Worm (Caenorhabditis elegans) whole organism, late embryonic: Measurements from ENCODE around the gene nhr-30.

Experiments
- K02D7.2 ChIP-seq: sonication (generic microtip); optimal IDR thresholded peaks from 2 replicates; lab custom pipeline; 2017; ENCODE audit warnings: mild to moderate bottlenecking, missing genetic modification characterization, missing compliant biosample characterization
- ahr-1 ChIP-seq: sonication (generic microtip); optimal IDR thresholded peaks from 2 replicates; lab custom pipeline; 2016; ENCODE audit warnings: missing genetic modification characterization, missing compliant biosample characterization
- ceh-14 ChIP-seq: sonication (generic microtip); optimal IDR thresholded peaks from 2 replicates; lab custom pipeline; 2016; ENCODE audit warnings: missing genotype, missing genetic modification characterization, missing compliant biosample characterization
- ceh-18 ChIP-seq: sonication (generic microtip); optimal IDR thresholded peaks from 2 replicates; lab custom pipeline; 2016; ENCODE audit warnings: missing genetic modification characterization, missing compliant biosample characterization
- ceh-2 ChIP-seq: sonication (generic microtip); optimal IDR thresholded peaks from 2 replicates; lab custom pipeline; 2016; ENCODE audit warnings: missing genotype, missing genetic modification characterization, missing compliant biosample characterization
- ceh-22 ChIP-seq: sonication (generic microtip); optimal IDR thresholded peaks from 2 replicates; lab custom pipeline; 2017; ENCODE audit warnings: missing biosample characterization, missing genetic modification characterization
- ceh-30 ChIP-seq: fragments of 150-350 bp; optimal IDR thresholded peaks from 2 replicates; lab custom pipeline; 2014; ENCODE audit warnings: missing biosample characterization, missing genetic modification characterization
- ceh-48 ChIP-seq: sonication (generic microtip); optimal IDR thresholded peaks from 2 replicates; lab custom pipeline; 2016; ENCODE audit warnings: missing genetic modification characterization, inconsistent platforms, missing compliant biosample characterization
- dmd-4 ChIP-seq: sonication (generic microtip); optimal IDR thresholded peaks from 2 replicates; lab custom pipeline; 2016; ENCODE audit warnings: borderline replicate concordance, missing genetic modification characterization, missing compliant biosample characterization
- dve-1 ChIP-seq: sonication (generic microtip); optimal IDR thresholded peaks from 2 replicates; lab custom pipeline; 2017; ENCODE audit warnings: antibody characterized with exemption, mild to moderate bottlenecking, missing genetic modification characterization, missing compliant biosample characterization
- elt-2 ChIP-seq: sonication (generic microtip); optimal IDR thresholded peaks from 2 replicates; lab custom pipeline; 2016; ENCODE audit warnings: missing genetic modification reagents, missing genetic modification characterization, missing compliant biosample characterization
- elt-4 ChIP-seq: sonication (generic microtip); optimal IDR thresholded peaks from 2 replicates; lab custom pipeline; 2016; ENCODE audit warnings: missing genetic modification characterization, missing compliant biosample characterization
- ets-4 ChIP-seq: sonication (generic microtip); optimal IDR thresholded peaks from 2 replicates; lab custom pipeline; 2016; ENCODE audit warnings: missing genetic modification characterization, missing compliant biosample characterization
- fkh-10 ChIP-seq: fragments of 150-350 bp; optimal IDR thresholded peaks from 2 replicates; lab custom pipeline; 2014; ENCODE audit warnings: missing biosample characterization, missing genetic modification reagents, missing genetic modification characterization
- fkh-6 ChIP-seq: sonication (generic microtip); optimal IDR thresholded peaks from 2 replicates; lab custom pipeline; 2016; ENCODE audit warnings: missing genetic modification characterization, missing compliant biosample characterization
- hlh-13 ChIP-seq: fragments of 200-800 bp; sonication (Bioruptor generic); optimal IDR thresholded peaks from 2 replicates; lab custom pipeline; 2018; ENCODE audit warnings: mild to moderate bottlenecking, missing genetic modification characterization, missing compliant biosample characterization
- hlh-15 ChIP-seq: sonication (generic microtip); optimal IDR thresholded peaks from 2 replicates; lab custom pipeline; 2016; ENCODE audit warnings: missing genetic modification characterization, missing compliant biosample characterization
- hlh-6 ChIP-seq: sonication (generic microtip); optimal IDR thresholded peaks from 2 replicates; lab custom pipeline; 2016; ENCODE audit warnings: missing genotype, missing genetic modification characterization, missing compliant biosample characterization
- lin-11 ChIP-seq: fragments of 200-800 bp; sonication (Bioruptor generic); optimal IDR thresholded peaks from 2 replicates; lab custom pipeline; 2018; ENCODE audit warnings: mild to moderate bottlenecking, missing genetic modification characterization, missing compliant biosample characterization
- npax-4 ChIP-seq: sonication (generic microtip); optimal IDR thresholded peaks from 2 replicates; lab custom pipeline; 2016; ENCODE audit warnings: missing genetic modification characterization, missing compliant biosample characterization
- pag-3 ChIP-seq: sonication (generic microtip); optimal IDR thresholded peaks from 2 replicates; lab custom pipeline; 2016; ENCODE audit warnings: missing compliant biosample characterization, missing genetic modification characterization, borderline replicate concordance
- pax-1 ChIP-seq: fragments of 150-350 bp; optimal IDR thresholded peaks from 2 replicates; lab custom pipeline; 2014; ENCODE audit warnings: missing biosample characterization, missing genetic modification characterization
- pha-4 ChIP-seq: fragments of 150-350 bp; optimal IDR thresholded peaks from 2 replicates; lab custom pipeline; 2018; ENCODE audit warnings: missing biosample characterization, missing genetic modification reagents, missing genetic modification characterization
- pros-1 ChIP-seq: fragments of 150-350 bp; optimal IDR thresholded peaks from 2 replicates; lab custom pipeline; 2014; ENCODE audit warnings: missing biosample characterization, missing genetic modification reagents, missing genetic modification characterization
- ref-2 ChIP-seq: sonication (generic microtip); optimal IDR thresholded peaks from 2 replicates; lab custom pipeline; 2016; ENCODE audit warnings: missing genetic modification characterization, missing compliant biosample characterization
- rnt-1 ChIP-seq: sonication (generic microtip); optimal IDR thresholded peaks from 2 replicates; lab custom pipeline; 2016; ENCODE audit warnings: missing genetic modification characterization, missing compliant biosample characterization
- sdc-2 ChIP-seq: sonication (generic microtip); optimal IDR thresholded peaks from 2 replicates; lab custom pipeline; 2016; ENCODE audit warnings: missing genotype, missing genetic modification characterization, missing compliant biosample characterization
- sox-2 ChIP-seq: fragments of 200-800 bp; sonication (Bioruptor generic); IDR thresholded peaks from 2 replicates; pipeline ENCODE4 v1.3.6; 2022; ENCODE audit warnings: missing genetic modification reagents, missing genetic modification characterization, missing compliant biosample characterization
- syd-9 ChIP-seq: sonication (generic microtip); optimal IDR thresholded peaks from 2 replicates; lab custom pipeline; 2016; ENCODE audit warnings: mild to moderate bottlenecking, missing genetic modification characterization, moderate library complexity, missing compliant biosample characterization
- tbx-2 ChIP-seq: sonication (generic microtip); optimal IDR thresholded peaks from 2 replicates; lab custom pipeline; 2016; ENCODE audit warnings: missing genetic modification characterization, missing compliant biosample characterization
- unc-3 ChIP-seq, 2 experiments: fragments of 200-800 bp in 1 of 2; sonication (Bioruptor generic) in 1 of 2; sonication (generic microtip) in 1 of 2; conservative IDR thresholded peaks in 1 of 2; optimal IDR thresholded peaks in 1 of 2; 2 replicates each; pipeline versions ENCODE4 v1.3.6 to Lab custom; 2016 to 2022; ENCODE audit warnings: missing compliant biosample characterization in 2 of 2, missing genetic modification characterization in 2 of 2, missing genetic modification reagents in 1 of 2
- unc-55 ChIP-seq: sonication (generic microtip); optimal IDR thresholded peaks from 2 replicates; lab custom pipeline; 2017; ENCODE audit warnings: missing biosample characterization, missing genetic modification reagents, missing genetic modification characterization
- unc-86 ChIP-seq: sonication (generic microtip); optimal IDR thresholded peaks from 2 replicates; lab custom pipeline; 2016; ENCODE audit warnings: missing genetic modification characterization, missing compliant biosample characterization
- ztf-16 ChIP-seq: sonication (generic microtip); optimal IDR thresholded peaks from 2 replicates; lab custom pipeline; 2017; ENCODE audit warnings: missing genetic modification characterization, missing compliant biosample characterization

nhr-30 gene

DNA sequence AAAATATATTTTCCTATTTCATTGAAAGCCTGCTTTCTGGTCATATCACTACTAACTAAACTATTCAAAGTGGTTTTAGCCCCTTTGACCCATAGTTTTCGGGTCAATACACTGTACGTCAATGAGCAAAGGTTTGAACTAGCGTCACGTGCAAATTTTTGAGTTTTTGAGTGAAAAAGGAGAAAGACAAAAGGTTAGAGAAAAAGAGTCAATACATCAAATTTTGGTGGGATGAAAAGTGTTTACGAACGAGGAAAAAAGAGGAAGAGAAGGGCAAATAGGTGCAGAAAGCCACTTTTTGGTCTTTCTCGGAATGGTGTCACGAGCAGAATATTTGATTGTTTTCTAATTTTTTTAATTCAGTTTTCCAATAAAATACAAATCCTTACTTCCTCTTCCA, 30.9 kb downstream of the nhr-30 start:
- TF ChIP-seq ztf-16 (tag; lab: Kevin White, UChicago), result no peak
- no peak for TF ChIP-seq unc-3 (GFP tag; conservative IDR thresholded peaks at IDR 0.05; lab: Robert Waterston, UW)
- no peak for TF ChIP-seq unc-3 (tag; optimal IDR thresholded peaks at IDR 0.05; lab: Kevin White, UChicago)
- TF ChIP-seq unc-55, result no peak
- no peak for TF ChIP-seq ahr-1 (tag; lab: Kevin White, UChicago)
- no peak for TF ChIP-seq fkh-6 (tag; lab: Kevin White, UChicago)
- no peak for TF ChIP-seq ets-4 (tag; lab: Kevin White, UChicago)
- no peak for TF ChIP-seq sox-2 (GFP tag; lab: Robert Waterston, UW)
- TF ChIP-seq pros-1 (tag; lab: Kevin White, UChicago), result no peak
- TF ChIP-seq syd-9, result no peak
- TF ChIP-seq dve-1 (tag; lab: Kevin White, UChicago), result no peak
- no peak for TF ChIP-seq pha-4
- no peak for TF ChIP-seq ceh-2
- TF ChIP-seq hlh-15 (tag; lab: Kevin White, UChicago), result no peak
- no peak for TF ChIP-seq elt-4 (tag; lab: Kevin White, UChicago)
- TF ChIP-seq, all 69 proteins: peak for 0

DNA sequence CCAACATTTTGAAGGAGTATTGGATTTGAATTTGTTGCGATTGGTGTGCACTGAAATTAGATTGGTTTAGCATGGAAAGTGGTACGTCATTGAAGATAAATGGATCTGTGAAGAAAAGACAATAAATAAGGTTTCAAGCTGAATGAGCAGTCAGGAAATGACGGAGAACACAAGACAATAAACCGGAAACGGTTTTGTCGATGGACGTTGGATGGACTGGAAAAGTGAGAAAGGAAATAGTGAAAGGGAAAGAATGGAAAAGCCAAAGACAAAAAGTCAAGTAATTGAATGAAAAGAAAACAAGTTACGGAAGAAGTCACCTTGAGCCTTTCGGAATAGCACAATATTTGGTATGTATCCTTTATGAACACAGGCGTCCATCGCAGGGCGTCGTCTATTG, 31.3 kb downstream of the nhr-30 start, which contains the start of gene T27E4.7:
TSS of gene T27E4.7 (minus strand) at position 50 of the 400 bp plus-strand sequence.
- TF ChIP-seq lin-11 (tag; lab: Kevin White, UChicago), result no peak
- TF ChIP-seq fkh-10, result no peak
- no peak for TF ChIP-seq dmd-4 (tag; lab: Kevin White, UChicago)
- TF ChIP-seq K02D7.2 (tag; lab: Kevin White, UChicago), result no peak
- no peak for TF ChIP-seq ceh-14 (tag; lab: Kevin White, UChicago)
- no peak for TF ChIP-seq ceh-22 (tag; lab: Kevin White, UChicago)
- TF ChIP-seq ceh-30, result no peak
- TF ChIP-seq hlh-13 (GFP tag; lab: Kevin White, UChicago), result no peak
- TF ChIP-seq unc-55, result no peak
- TF ChIP-seq ceh-18 (tag; lab: Kevin White, UChicago), result no peak
- no peak for TF ChIP-seq ceh-48 (tag; lab: Kevin White, UChicago)
- no peak for TF ChIP-seq pag-3 (tag; lab: Kevin White, UChicago)
- no peak for TF ChIP-seq pax-1 (tag; lab: Kevin White, UChicago)
- no peak for TF ChIP-seq unc-86 (tag; lab: Kevin White, UChicago)
- TF ChIP-seq dve-1 (tag; lab: Kevin White, UChicago), result no peak
- no peak for TF ChIP-seq hlh-6 (tag; lab: Kevin White, UChicago)
- no peak for TF ChIP-seq sdc-2 (tag; lab: Kevin White, UChicago)
- TF ChIP-seq rnt-1 (tag; lab: Kevin White, UChicago), result no peak
- no peak for TF ChIP-seq npax-4 (tag; lab: Kevin White, UChicago)

DNA sequence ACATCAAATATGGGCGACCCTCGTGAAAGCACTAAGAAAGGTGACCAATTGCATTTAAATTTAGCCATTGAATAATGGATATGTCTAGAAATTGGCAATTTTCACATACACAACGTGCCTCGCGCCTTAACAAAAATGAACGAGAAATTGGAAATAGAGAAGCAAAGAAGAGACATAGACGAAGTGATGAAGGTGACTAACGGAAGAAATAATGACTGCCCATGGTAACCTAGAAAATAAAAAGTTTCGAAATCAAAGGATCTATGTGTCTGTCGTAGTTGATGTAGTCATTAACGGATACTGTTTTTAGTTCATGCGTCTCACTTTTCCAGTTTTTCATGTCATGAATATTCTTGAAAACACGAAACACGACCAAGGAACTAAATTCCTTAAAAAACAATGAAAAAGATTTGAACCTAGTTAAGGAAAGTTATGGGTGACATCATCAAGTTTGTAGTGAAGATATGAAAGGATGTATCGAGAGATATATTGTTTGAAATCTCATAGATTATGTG, 33.2 kb downstream of the nhr-30 start:
- TF ChIP-seq ahr-1 (tag; lab: Kevin White, UChicago) (no peak), ref-2 (tag; lab: Kevin White, UChicago) (no peak), ceh-22 (tag; lab: Kevin White, UChicago) (no peak), pag-3 (tag; lab: Kevin White, UChicago) (no peak), tbx-2 (tag; lab: Kevin White, UChicago) (no peak)
- TF ChIP-seq, all 69 proteins: peak for 0

DNA sequence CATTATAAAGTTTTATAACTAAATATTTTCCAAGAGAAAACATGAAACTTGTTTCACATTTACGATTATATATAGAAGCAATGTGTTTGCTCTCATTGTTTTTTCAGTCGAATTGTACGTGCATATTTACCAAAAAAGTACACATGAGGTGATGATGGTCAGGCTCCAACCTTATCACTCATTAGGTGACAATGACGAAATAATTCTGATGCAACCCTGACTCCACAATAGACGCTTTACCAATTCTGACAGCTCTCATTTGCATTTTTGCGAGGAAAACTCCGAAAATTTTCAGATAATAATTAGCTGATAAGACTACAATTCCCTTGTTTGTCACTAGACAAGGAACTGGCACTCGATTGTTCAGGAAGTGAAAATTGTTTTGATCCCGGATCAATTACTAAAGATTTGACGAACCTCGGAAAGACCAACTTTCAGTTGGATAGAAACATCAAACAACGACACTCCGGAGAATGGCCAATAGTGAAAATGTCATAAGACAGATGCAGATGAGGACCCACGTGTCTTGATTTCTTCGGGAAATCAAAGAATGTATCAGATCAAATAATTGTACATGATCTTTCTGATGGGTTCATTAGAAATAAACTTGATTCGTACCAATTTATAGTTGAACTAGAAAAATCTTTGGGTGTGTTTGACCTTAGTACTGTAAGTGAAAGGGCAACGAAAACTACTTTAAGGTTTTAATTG, 34.0 kb downstream of the nhr-30 start:
- peak; percentile 73 for TF ChIP-seq elt-2 (tag; lab: Kevin White, UChicago)
- no peak for TF ChIP-seq hlh-6 (tag; lab: Kevin White, UChicago)
